Comparison of ENCODE assay signal across 1 fruit fly cellular context in the genomic region with DNA sequence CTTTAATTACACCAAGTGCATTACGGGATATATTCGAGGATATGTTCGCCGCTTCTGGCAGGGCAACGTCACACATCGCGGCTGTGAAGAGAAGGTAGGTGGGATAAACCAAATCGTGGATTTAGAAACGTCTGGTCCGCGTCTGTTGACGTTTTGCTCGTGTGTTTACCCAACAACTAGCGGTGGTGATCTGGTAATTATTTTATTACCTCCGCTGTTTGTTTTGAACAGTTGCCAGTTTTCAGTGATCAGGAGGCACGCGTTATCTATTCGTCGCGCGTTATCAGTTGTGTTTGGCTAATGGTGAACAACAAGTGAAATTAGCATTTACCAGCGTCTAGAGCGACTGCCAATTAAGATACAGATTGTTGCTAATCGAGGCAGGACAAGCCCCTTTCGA.
A peak's percentile ranks its signal among the peaks of the same experiment; 100 is the strongest.
TF ChIP-seq lines count a peak whose summit lies in the region.

No protein-coding gene starts in this region.

TF ChIP-seq in whole organism, embryonic, 481 proteins besides CTCF, POLR2A, EP300 and RAD21 (continued from another document and continues in another):
- peak; percentile 26 for TF ChIP-seq sens (GFP tag; lab: Kevin White, UChicago)
- no peak for TF ChIP-seq CG6689 (GFP tag; IDR thresholded peaks at IDR 0.05; lab: Robert Waterston, UW)
- TF ChIP-seq CG18262 (tag; optimal IDR thresholded peaks at IDR 0.05; lab: Kevin White, UChicago) = no peak
- peak; percentile 19 for TF ChIP-seq Dek (tag; optimal IDR thresholded peaks at IDR 0.05; lab: Kevin White, UChicago)
- peak; percentile 45 for TF ChIP-seq Asciz (GFP tag; optimal IDR thresholded peaks at IDR 0.05; lab: Kevin White, UChicago)
- TF ChIP-seq tap (tag; optimal IDR thresholded peaks at IDR 0.05; lab: Kevin White, UChicago) = no peak
- no peak for TF ChIP-seq Deaf1 (tag; optimal IDR thresholded peaks at IDR 0.05; lab: Kevin White, UChicago)
- peak; percentile 28; the same call in 1 of the 3 replicates for TF ChIP-seq gce (GFP tag; IDR thresholded peaks at IDR 0.05; lab: Robert Waterston, UW)
- no peak for TF ChIP-seq CG31441 (GFP tag; IDR thresholded peaks at IDR 0.05; lab: Robert Waterston, UW)
- TF ChIP-seq stwl (tag; optimal IDR thresholded peaks at IDR 0.05; lab: Kevin White, UChicago) = no peak
- TF ChIP-seq corto (GFP tag; optimal IDR thresholded peaks at IDR 0.05; lab: Kevin White, UChicago) = no peak
- peak; percentile 29 for TF ChIP-seq CG12659 (GFP tag; optimal IDR thresholded peaks at IDR 0.05; lab: Kevin White, UChicago)
- TF ChIP-seq Xbp1 (GFP tag; optimal IDR thresholded peaks at IDR 0.05; lab: Kevin White, UChicago) = no peak
- TF ChIP-seq Vsx1 (GFP tag; optimal IDR thresholded peaks at IDR 0.05; lab: Kevin White, UChicago) = peak; percentile 41
- no peak for TF ChIP-seq Mes4 (GFP tag; optimal IDR thresholded peaks at IDR 0.05; lab: Kevin White, UChicago)
- TF ChIP-seq dmrt11E (tag; optimal IDR thresholded peaks at IDR 0.05; lab: Kevin White, UChicago) = peak; percentile 5
- TF ChIP-seq repo (GFP tag; optimal IDR thresholded peaks at IDR 0.05; lab: Kevin White, UChicago) = no peak
- TF ChIP-seq croc (GFP tag; conservative IDR thresholded peaks at IDR 0.05; lab: Robert Waterston, UW) = no peak
- TF ChIP-seq crol (GFP tag; IDR thresholded peaks at IDR 0.05; lab: Robert Waterston, UW) = no peak
- TF ChIP-seq CG10209 (GFP tag; optimal IDR thresholded peaks at IDR 0.05; lab: Kevin White, UChicago) = peak; percentile 40
- no peak for TF ChIP-seq CG2129 (GFP tag; IDR thresholded peaks at IDR 0.05; lab: Robert Waterston, UW; ENCODE audit: partially characterized antibody)
- TF ChIP-seq Sox100B (GFP tag; optimal IDR thresholded peaks at IDR 0.05; lab: Kevin White, UChicago) = no peak
- no peak for TF ChIP-seq tna (GFP tag; IDR thresholded peaks at IDR 0.05; lab: Robert Waterston, UW; ENCODE audit: partially characterized antibody)
- peak in 1 of 2 experiments; percentile 27 for TF ChIP-seq insv (GFP tag; optimal IDR thresholded peaks at IDR 0.05; lab: Kevin White, UChicago)
- TF ChIP-seq CG2875 (GFP tag; optimal IDR thresholded peaks at IDR 0.05; lab: Kevin White, UChicago) = no peak
- no peak for TF ChIP-seq CG34422 (GFP tag; IDR thresholded peaks at IDR 0.05; lab: Robert Waterston, UW)
- peak; percentile 37 for TF ChIP-seq CG31365 (tag; optimal IDR thresholded peaks at IDR 0.05; lab: Kevin White, UChicago)
- peak; percentile 75 for TF ChIP-seq twi (tag; optimal IDR thresholded peaks at IDR 0.05; lab: Kevin White, UChicago)
- TF ChIP-seq CG14965 (GFP tag; optimal IDR thresholded peaks at IDR 0.05; lab: Kevin White, UChicago; ENCODE audit: borderline replicate concordance) = no peak
- TF ChIP-seq ase (GFP tag; IDR thresholded peaks at IDR 0.05; lab: Robert Waterston, UW) = no peak
- peak; percentile 21 for TF ChIP-seq D19B (GFP tag; optimal IDR thresholded peaks at IDR 0.05; lab: Kevin White, UChicago)
- 0 out of 3 replicates have a peak, but pooled peaks have one; percentile 17 for TF ChIP-seq Dbx (GFP tag; IDR thresholded peaks at IDR 0.05; lab: Robert Waterston, UW)
- TF ChIP-seq slbo (GFP tag; IDR thresholded peaks at IDR 0.05; lab: Robert Waterston, UW) = no peak
- TF ChIP-seq btn (GFP tag; optimal IDR thresholded peaks at IDR 0.05; lab: Kevin White, UChicago) = no peak
- peak in 1 of 2 experiments; percentile 24 for TF ChIP-seq bsh (GFP tag; optimal IDR thresholded peaks at IDR 0.05; lab: Kevin White, UChicago)
- TF ChIP-seq CG15269 (tag; optimal IDR thresholded peaks at IDR 0.05; lab: Kevin White, UChicago) = peak; percentile 27
- peak; percentile 40; the same call in 1 of the 3 replicates for TF ChIP-seq so (GFP tag; IDR thresholded peaks at IDR 0.05; lab: Robert Waterston, UW)
- TF ChIP-seq CHES-1-like (GFP tag; optimal IDR thresholded peaks at IDR 0.05; lab: Kevin White, UChicago) = peak; percentile 18
- peak; percentile 24 for TF ChIP-seq CG15011 (GFP tag; optimal IDR thresholded peaks at IDR 0.05; lab: Kevin White, UChicago)
- TF ChIP-seq CG5180 (GFP tag; optimal IDR thresholded peaks at IDR 0.05; lab: Kevin White, UChicago) = peak; percentile 3
- peak; percentile 57 for TF ChIP-seq HmgZ (tag; optimal IDR thresholded peaks at IDR 0.05; lab: Kevin White, UChicago)
- peak; percentile 47 for TF ChIP-seq gro (GFP tag; optimal IDR thresholded peaks at IDR 0.05; lab: Kevin White, UChicago)
- peak; percentile 23 for TF ChIP-seq YL-1 (GFP tag; optimal IDR thresholded peaks at IDR 0.05; lab: Kevin White, UChicago)
- TF ChIP-seq tll (GFP tag; optimal IDR thresholded peaks at IDR 0.05; lab: Kevin White, UChicago) = peak in 1 of 2 experiments; percentile 74
- peak; percentile 92 for TF ChIP-seq CG3407 (GFP tag; optimal IDR thresholded peaks at IDR 0.05; lab: Kevin White, UChicago)
- TF ChIP-seq CG8089 (GFP tag; optimal IDR thresholded peaks at IDR 0.05; lab: Kevin White, UChicago) = no peak
- TF ChIP-seq bab2 (GFP tag; optimal IDR thresholded peaks at IDR 0.05; lab: Kevin White, UChicago) = no peak
- no peak for TF ChIP-seq phol (tag; optimal IDR thresholded peaks at IDR 0.05; lab: Kevin White, UChicago)
- no peak for TF ChIP-seq C15 (GFP tag; IDR thresholded peaks at IDR 0.05; lab: Robert Waterston, UW)
- TF ChIP-seq Lpt (GFP tag; optimal IDR thresholded peaks at IDR 0.05; lab: Kevin White, UChicago) = no peak
- peak; percentile 17 for TF ChIP-seq CG8924 (tag; optimal IDR thresholded peaks at IDR 0.05; lab: Kevin White, UChicago)
- TF ChIP-seq Gsc (GFP tag; IDR thresholded peaks at IDR 0.05; lab: Robert Waterston, UW) = no peak
- TF ChIP-seq Atf-2 (GFP tag; optimal IDR thresholded peaks at IDR 0.05; lab: Kevin White, UChicago) = no peak
- TF ChIP-seq ci (GFP tag; IDR thresholded peaks at IDR 0.05; lab: Robert Waterston, UW) = peak; percentile 56; the same call in 1 of the 3 replicates
- no peak for TF ChIP-seq CG34224 (GFP tag; IDR thresholded peaks at IDR 0.05; lab: Robert Waterston, UW; ENCODE audit: partially characterized antibody)
- TF ChIP-seq dmrt99B (tag; optimal IDR thresholded peaks at IDR 0.05; lab: Kevin White, UChicago) = no peak
- TF ChIP-seq Ets97D (GFP tag; optimal IDR thresholded peaks at IDR 0.05; lab: Kevin White, UChicago) = no peak
- TF ChIP-seq dpn (GFP tag; optimal IDR thresholded peaks at IDR 0.05; lab: Kevin White, UChicago) = peak in 1 of 2 experiments; percentile 26
- no peak for TF ChIP-seq da (GFP tag; optimal IDR thresholded peaks at IDR 0.05; lab: Kevin White, UChicago)
- TF ChIP-seq tup (GFP tag; optimal IDR thresholded peaks at IDR 0.05; lab: Kevin White, UChicago) = peak; percentile 40
- TF ChIP-seq Rfx (GFP tag; IDR thresholded peaks at IDR 0.05; lab: Robert Waterston, UW) = peak; percentile 48; the same call in 1 of the 2 replicates
- peak; percentile 19 for TF ChIP-seq CG4854 (GFP tag; optimal IDR thresholded peaks at IDR 0.05; lab: Kevin White, UChicago)
- TF ChIP-seq CG8290 (GFP tag; optimal IDR thresholded peaks at IDR 0.05; lab: Kevin White, UChicago) = no peak
- TF ChIP-seq CG8290 (tag; optimal IDR thresholded peaks at IDR 0.05; lab: Kevin White, UChicago) = peak in 1 of 2 experiments; percentile 78
- TF ChIP-seq Nf-YB (GFP tag; optimal IDR thresholded peaks at IDR 0.05; lab: Kevin White, UChicago) = no peak
- TF ChIP-seq Side (GFP tag; optimal IDR thresholded peaks at IDR 0.05; lab: Kevin White, UChicago) = no peak
- no peak for TF ChIP-seq CG4730 (GFP tag; IDR thresholded peaks at IDR 0.05; lab: Robert Waterston, UW)
- TF ChIP-seq Antp (GFP tag; optimal IDR thresholded peaks at IDR 0.05; lab: Kevin White, UChicago) = no peak
- peak; percentile 26 for TF ChIP-seq ems (GFP tag; optimal IDR thresholded peaks at IDR 0.05; lab: Kevin White, UChicago)
- peak; percentile 7 for TF ChIP-seq mam (GFP tag; optimal IDR thresholded peaks at IDR 0.05; lab: Kevin White, UChicago)
- TF ChIP-seq HHEX (GFP tag; optimal IDR thresholded peaks at IDR 0.05; lab: Kevin White, UChicago) = peak; percentile 60
- TF ChIP-seq ara (GFP tag; IDR thresholded peaks at IDR 0.05; lab: Robert Waterston, UW) = no peak
- no peak for TF ChIP-seq Bgb (GFP tag; IDR thresholded peaks at IDR 0.05; lab: Robert Waterston, UW; ENCODE audit: partially characterized antibody)
- TF ChIP-seq Hey (tag; optimal IDR thresholded peaks at IDR 0.05; lab: Kevin White, UChicago) = peak; percentile 57
- TF ChIP-seq CkIIα-i1 (GFP tag; IDR thresholded peaks at IDR 0.05; lab: Robert Waterston, UW) = no peak
- no peak for TF ChIP-seq Usf (GFP tag; optimal IDR thresholded peaks at IDR 0.05; lab: Kevin White, UChicago)
- peak; percentile 78 for TF ChIP-seq caup (GFP tag; optimal IDR thresholded peaks at IDR 0.05; lab: Kevin White, UChicago; ENCODE audit: severe bottlenecking)
- TF ChIP-seq CG4360 (GFP tag; IDR thresholded peaks at IDR 0.05; lab: Robert Waterston, UW) = no peak
- peak; percentile 89 for TF ChIP-seq CG10543 (GFP tag; optimal IDR thresholded peaks at IDR 0.05; lab: Kevin White, UChicago)
- peak; percentile 8 for TF ChIP-seq NfI (GFP tag; optimal IDR thresholded peaks at IDR 0.05; lab: Kevin White, UChicago)
- TF ChIP-seq Ptx1 (GFP tag; IDR thresholded peaks at IDR 0.05; lab: Robert Waterston, UW) = no peak
- TF ChIP-seq dimm (GFP tag; IDR thresholded peaks at IDR 0.05; lab: Robert Waterston, UW) = no peak
- TF ChIP-seq danr (GFP tag; IDR thresholded peaks at IDR 0.05; lab: Robert Waterston, UW) = no peak
- no peak for TF ChIP-seq pan (optimal IDR thresholded peaks at IDR 0.05; lab: Kevin White, UChicago)
- no peak for TF ChIP-seq pan (GFP tag; optimal IDR thresholded peaks at IDR 0.05 in 1 of 2, IDR thresholded peaks at IDR 0.05 in 1 of 2)
- no peak for TF ChIP-seq Dfd (GFP tag; optimal IDR thresholded peaks at IDR 0.05; lab: Kevin White, UChicago)
- peak; percentile 55 for TF ChIP-seq CG6854 (GFP tag; optimal IDR thresholded peaks at IDR 0.05; lab: Kevin White, UChicago)
- peak; percentile 66 for TF ChIP-seq CG12769 (tag; optimal IDR thresholded peaks at IDR 0.05; lab: Kevin White, UChicago)
- peak; percentile 16 for TF ChIP-seq CG3995 (GFP tag; optimal IDR thresholded peaks at IDR 0.05; lab: Kevin White, UChicago)
- TF ChIP-seq CG4820 (GFP tag; optimal IDR thresholded peaks at IDR 0.05; lab: Kevin White, UChicago) = no peak
- peak; percentile 81 for TF ChIP-seq CG13296 (GFP tag; optimal IDR thresholded peaks at IDR 0.05; lab: Kevin White, UChicago)
- TF ChIP-seq Meics (GFP tag; optimal IDR thresholded peaks at IDR 0.05; lab: Kevin White, UChicago) = peak; percentile 62
- no peak for TF ChIP-seq wor (GFP tag; IDR thresholded peaks at IDR 0.05; lab: Robert Waterston, UW)
- TF ChIP-seq Bdp1 (GFP tag; optimal IDR thresholded peaks at IDR 0.05; lab: Kevin White, UChicago) = peak; percentile 16
- no peak for TF ChIP-seq Elba2 (GFP tag; optimal IDR thresholded peaks at IDR 0.05; lab: Kevin White, UChicago)
- no peak for TF ChIP-seq nerfin-2 (GFP tag; IDR thresholded peaks at IDR 0.05; lab: Robert Waterston, UW; ENCODE audit: partially characterized antibody)
- no peak; the same call in 1 of the 2 replicates for TF ChIP-seq HLH3B (GFP tag; IDR thresholded peaks at IDR 0.05; lab: Robert Waterston, UW)
- no peak for TF ChIP-seq CG8359 (GFP tag; optimal IDR thresholded peaks at IDR 0.05; lab: Kevin White, UChicago; ENCODE audit: borderline replicate concordance)
- peak; percentile 69 for TF ChIP-seq pfk (GFP tag; optimal IDR thresholded peaks at IDR 0.05; lab: Kevin White, UChicago)
- no peak for TF ChIP-seq CoRest (tag; optimal IDR thresholded peaks at IDR 0.05; lab: Kevin White, UChicago)
- no peak for TF ChIP-seq CG13624 (GFP tag; optimal IDR thresholded peaks at IDR 0.05; lab: Kevin White, UChicago)
- TF ChIP-seq inv (GFP tag; IDR thresholded peaks at IDR 0.05; lab: Robert Waterston, UW; ENCODE audit: partially characterized antibody) = no peak
- TF ChIP-seq Hmx (GFP tag; optimal IDR thresholded peaks at IDR 0.05; lab: Kevin White, UChicago) = no peak
- peak; percentile 82 for TF ChIP-seq Fer1 (GFP tag; optimal IDR thresholded peaks at IDR 0.05; lab: Kevin White, UChicago)
- peak; percentile 10 for TF ChIP-seq sqz (GFP tag; optimal IDR thresholded peaks at IDR 0.05; lab: Kevin White, UChicago)
- peak; percentile 19 for TF ChIP-seq fd64A (GFP tag; optimal IDR thresholded peaks at IDR 0.05; lab: Kevin White, UChicago)
- TF ChIP-seq Hr78 (GFP tag; optimal IDR thresholded peaks at IDR 0.05; lab: Kevin White, UChicago) = no peak
- peak; percentile 77 for TF ChIP-seq BtbVII (GFP tag; optimal IDR thresholded peaks at IDR 0.05; lab: Kevin White, UChicago)
- TF ChIP-seq tgo (GFP tag; IDR thresholded peaks at IDR 0.05; lab: Robert Waterston, UW) = no peak
- peak; percentile 46 for TF ChIP-seq CG2120 (GFP tag; optimal IDR thresholded peaks at IDR 0.05; lab: Kevin White, UChicago)
- no peak for TF ChIP-seq sisA (GFP tag; IDR thresholded peaks at IDR 0.05; lab: Robert Waterston, UW)
- TF ChIP-seq vfl (GFP tag; optimal IDR thresholded peaks at IDR 0.05; lab: Kevin White, UChicago) = peak; percentile 3
- TF ChIP-seq unpg (GFP tag; optimal IDR thresholded peaks at IDR 0.05; lab: Kevin White, UChicago) = peak; percentile 40
- TF ChIP-seq Dad (GFP tag; optimal IDR thresholded peaks at IDR 0.05; lab: Kevin White, UChicago) = no peak
- TF ChIP-seq CG11398 (GFP tag; optimal IDR thresholded peaks at IDR 0.05; lab: Kevin White, UChicago) = peak; percentile 29
- TF ChIP-seq CG17568 (GFP tag; optimal IDR thresholded peaks at IDR 0.05; lab: Kevin White, UChicago) = peak; percentile 59
- TF ChIP-seq wek (GFP tag; optimal IDR thresholded peaks at IDR 0.05; lab: Kevin White, UChicago) = peak; percentile 62
- no peak for TF ChIP-seq bowl (GFP tag; IDR thresholded peaks at IDR 0.05; lab: Robert Waterston, UW)
- TF ChIP-seq MTF-1 (GFP tag; optimal IDR thresholded peaks at IDR 0.05; lab: Kevin White, UChicago; ENCODE audit: borderline replicate concordance) = peak; percentile 60
- no peak for TF ChIP-seq zfh2 (GFP tag; optimal IDR thresholded peaks at IDR 0.05; lab: Kevin White, UChicago)
- TF ChIP-seq ap (GFP tag; IDR thresholded peaks at IDR 0.05; lab: Robert Waterston, UW) = no peak
- TF ChIP-seq Oaz (GFP tag; IDR thresholded peaks at IDR 0.05; lab: Robert Waterston, UW) = no peak
- TF ChIP-seq CG13775 (GFP tag; optimal IDR thresholded peaks at IDR 0.05; lab: Kevin White, UChicago) = no peak
- peak; percentile 64 for TF ChIP-seq sug (tag; optimal IDR thresholded peaks at IDR 0.05; lab: Kevin White, UChicago)
- no peak for TF ChIP-seq gcm2 (GFP tag; optimal IDR thresholded peaks at IDR 0.05; lab: Kevin White, UChicago)
- no peak for TF ChIP-seq CG15601 (tag; optimal IDR thresholded peaks at IDR 0.05; lab: Kevin White, UChicago)
- TF ChIP-seq CG5953 (GFP tag; IDR thresholded peaks at IDR 0.05; lab: Robert Waterston, UW) = no peak
- no peak for TF ChIP-seq CG2199 (GFP tag; IDR thresholded peaks at IDR 0.05; lab: Robert Waterston, UW)
